Worm (Caenorhabditis elegans): ENCODE data around the gene chw-1.

- no peak for TF ChIP-seq elt-2 (tag; optimal IDR thresholded peaks at IDR 0.05)
- no peak for TF ChIP-seq fax-1 (tag; optimal IDR thresholded peaks at IDR 0.05)
- TF ChIP-seq fkh-10 (GFP tag; optimal IDR thresholded peaks at IDR 0.05) = no peak
- TF ChIP-seq pros-1 (tag; optimal IDR thresholded peaks at IDR 0.05) = no peak
- no peak for TF ChIP-seq gmeb-2 (tag; optimal IDR thresholded peaks at IDR 0.05)
- no peak for TF ChIP-seq ama-1 (optimal IDR thresholded peaks at IDR 0.05)
- no peak for TF ChIP-seq ceh-45 (GFP tag; IDR thresholded peaks at IDR 0.05)
- no peak for TF ChIP-seq pag-3 (tag; optimal IDR thresholded peaks at IDR 0.05; ENCODE audit: borderline replicate concordance)
- TF ChIP-seq F13H6.1 (tag; optimal IDR thresholded peaks at IDR 0.05) = no peak
- TF ChIP-seq ets-4 (tag; optimal IDR thresholded peaks at IDR 0.05) = no peak
- no peak for TF ChIP-seq C08G9.2 (tag; optimal IDR thresholded peaks at IDR 0.05)
These were observed 33.5 kb upstream of the chw-1 start, which contains the start of gene tag-314 for ce11 chrV:10428608-10429007.
